Fruit fly (Drosophila melanogaster) whole organism, embryonic: ENCODE data around the gene Chrac-16.

Experiments
- Ada2b ChIP-seq: fragments of 200-800 bp; sonication (Bioruptor generic); IDR thresholded peaks from 2 replicates; pipeline ENCODE4 v1.3.6; 2022; ENCODE audit warnings: missing biosample characterization, missing genetic modification characterization
- B-H2 ChIP-seq: fragments of 200-800 bp; sonication (Bioruptor generic); optimal IDR thresholded peaks from 2 replicates; lab custom pipeline; 2018; ENCODE audit warnings: missing biosample characterization, mild to moderate bottlenecking, missing genetic modification characterization
- CG10209 ChIP-seq: fragments of 200-800 bp; sonication (Bioruptor generic); optimal IDR thresholded peaks from 3 replicates; lab custom pipeline; 2017; ENCODE audit warnings: missing biosample characterization, mild to moderate bottlenecking, missing genetic modification characterization, missing genetic modification reagents
- CG10959 ChIP-seq: fragments of 200-800 bp; sonication (Bioruptor generic); IDR thresholded peaks from 2 replicates; pipeline ENCODE4 v1.3.6; 2022; ENCODE audit warnings: missing biosample characterization, missing genetic modification characterization
- CG11560 ChIP-seq: fragments of 200-800 bp; sonication (Bioruptor generic); IDR thresholded peaks from 3 replicates; pipeline ENCODE4 v1.3.6; 2022; ENCODE audit warnings: missing biosample characterization, missing genetic modification characterization
- CG12219 ChIP-seq: fragments of 200-800 bp; sonication (Bioruptor generic); optimal IDR thresholded peaks from 3 replicates; lab custom pipeline; 2018; ENCODE audit warnings: missing biosample characterization, mild to moderate bottlenecking, missing genetic modification characterization
- CG12236 ChIP-seq: fragments of 200-800 bp; sonication (Bioruptor generic); optimal IDR thresholded peaks from 2 replicates; lab custom pipeline; 2016; ENCODE audit warnings: missing biosample characterization, missing genetic modification characterization
- CG13287 ChIP-seq: fragments of 200-800 bp; sonication (Bioruptor generic); IDR thresholded peaks from 2 replicates; pipeline ENCODE4 v1.3.6; 2022; ENCODE audit warnings: missing biosample characterization, missing genetic modification characterization; ENCODE audit not compliant: partially characterized antibody
- CG13775 ChIP-seq: fragments of 200-800 bp; sonication (Bioruptor generic); optimal IDR thresholded peaks from 3 replicates; lab custom pipeline; 2017; ENCODE audit warnings: missing biosample characterization, mild to moderate bottlenecking, missing genetic modification characterization
- CG16779 ChIP-seq: fragments of 200-800 bp; sonication (Bioruptor generic); IDR thresholded peaks from 2 replicates; pipeline ENCODE4 v1.3.6; 2022; ENCODE audit warnings: missing biosample characterization, missing genetic modification characterization
- CG16813 ChIP-seq: fragments of 200-800 bp; sonication (Bioruptor generic); IDR thresholded peaks from 3 replicates; pipeline ENCODE4 v1.3.6; 2022; ENCODE audit warnings: missing biosample characterization, missing genetic modification characterization; ENCODE audit not compliant: partially characterized antibody
- CG17829 ChIP-seq: fragments of 200-800 bp; optimal IDR thresholded peaks from 2 replicates; lab custom pipeline; 2019; ENCODE audit warnings: missing biosample characterization, mild to moderate bottlenecking, missing genetic modification characterization, moderate library complexity
- CG17912 ChIP-seq: fragments of 200-800 bp; sonication (Bioruptor generic); optimal IDR thresholded peaks from 2 replicates; lab custom pipeline; 2018; ENCODE audit warnings: missing biosample characterization, mild to moderate bottlenecking, missing genetic modification characterization
- CG18262 ChIP-seq: fragments of 200-800 bp; optimal IDR thresholded peaks from 3 replicates; lab custom pipeline; 2019; ENCODE audit warnings: missing biosample characterization, mild to moderate bottlenecking, missing genetic modification characterization, moderate library complexity
- CG2712 ChIP-seq: fragments of 200-800 bp; optimal IDR thresholded peaks from 3 replicates; lab custom pipeline; 2019; ENCODE audit warnings: missing biosample characterization, mild to moderate bottlenecking, missing genetic modification characterization, moderate library complexity
- CG4282 ChIP-seq: fragments of 200-800 bp; sonication (Bioruptor generic); optimal IDR thresholded peaks from 2 replicates; lab custom pipeline; 2016; ENCODE audit warnings: missing biosample characterization, missing genetic modification characterization
- CG5180 ChIP-seq: fragments of 200-800 bp; sonication (Bioruptor generic); optimal IDR thresholded peaks from 3 replicates; lab custom pipeline; 2017; ENCODE audit warnings: missing biosample characterization, missing genetic modification characterization, mild to moderate bottlenecking, moderate library complexity, missing genetic modification reagents
- CG6175 ChIP-seq: fragments of 200-800 bp; sonication (Bioruptor generic); IDR thresholded peaks from 3 replicates; pipeline ENCODE4 v1.3.6; 2022; ENCODE audit warnings: missing biosample characterization, missing genetic modification characterization
- CG6765 ChIP-seq: fragments of 200-800 bp; sonication (Bioruptor generic); optimal IDR thresholded peaks from 3 replicates; lab custom pipeline; 2017; ENCODE audit warnings: missing biosample characterization, mild to moderate bottlenecking, missing genetic modification characterization
- CG6791 ChIP-seq: fragments of 200-800 bp; sonication (Bioruptor generic); IDR thresholded peaks from 3 replicates; pipeline ENCODE4 v1.3.6; 2022; ENCODE audit warnings: missing biosample characterization, missing genetic modification characterization; ENCODE audit not compliant: partially characterized antibody
- Dad ChIP-seq: fragments of 200-800 bp; sonication (Bioruptor generic); optimal IDR thresholded peaks from 3 replicates; lab custom pipeline; 2016; ENCODE audit warnings: missing biosample characterization, missing genetic modification characterization
- Dref ChIP-seq: fragments of 200-800 bp; sonication (Bioruptor generic); IDR thresholded peaks from 2 replicates; pipeline ENCODE4 v1.3.6; 2022; ENCODE audit warnings: missing biosample characterization, missing genetic modification characterization
- HLH4C ChIP-seq: fragments of 200-800 bp; sonication (Bioruptor generic); IDR thresholded peaks from 3 replicates; pipeline ENCODE4 v1.3.6; 2022; ENCODE audit warnings: missing biosample characterization, missing genetic modification characterization; ENCODE audit not compliant: partially characterized antibody
- HmgZ ChIP-seq: fragments of 200-800 bp; sonication (Bioruptor generic); optimal IDR thresholded peaks from 2 replicates; lab custom pipeline; 2018; ENCODE audit warnings: missing biosample characterization, mild to moderate bottlenecking, missing genetic modification characterization
- Lhr ChIP-seq: fragments of 200-800 bp; sonication (Bioruptor generic); optimal IDR thresholded peaks from 3 replicates; lab custom pipeline; 2017; ENCODE audit warnings: mild to moderate bottlenecking, missing biosample characterization, missing genetic modification reagents, missing genetic modification characterization
- Mrtf ChIP-seq: fragments of 200-800 bp; sonication (Bioruptor generic); IDR thresholded peaks from 3 replicates; pipeline ENCODE4 v1.3.6; 2022; ENCODE audit warnings: missing biosample characterization, missing genetic modification characterization
- Myb ChIP-seq: fragments of 200-800 bp; sonication (Bioruptor generic); optimal IDR thresholded peaks from 2 replicates; lab custom pipeline; 2016; ENCODE audit warnings: missing biosample characterization, missing genetic modification characterization
- Nf-YB ChIP-seq: fragments of 200-800 bp; sonication (Bioruptor generic); optimal IDR thresholded peaks from 3 replicates; lab custom pipeline; 2019; ENCODE audit warnings: missing biosample characterization, mild to moderate bottlenecking, missing genetic modification characterization, moderate library complexity
- Poxn ChIP-seq: fragments of 200-800 bp; sonication (Bioruptor generic); IDR thresholded peaks from 2 replicates; pipeline ENCODE4 v1.3.6; 2022; ENCODE audit warnings: missing biosample characterization, missing genetic modification characterization
- Rx ChIP-seq: fragments of 200-800 bp; sonication (Bioruptor generic); IDR thresholded peaks from 2 replicates; pipeline ENCODE4 v1.3.6; 2022; ENCODE audit warnings: missing biosample characterization, missing genetic modification characterization
- Side ChIP-seq: fragments of 200-800 bp; sonication (Bioruptor generic); optimal IDR thresholded peaks from 2 replicates; lab custom pipeline; 2016; ENCODE audit warnings: missing biosample characterization, missing genetic modification characterization
- Sox100B ChIP-seq: fragments of 200-800 bp; sonication (Bioruptor generic); optimal IDR thresholded peaks from 3 replicates; lab custom pipeline; 2018; ENCODE audit warnings: missing biosample characterization, mild to moderate bottlenecking, missing genetic modification characterization
- Sox102F ChIP-seq: fragments of 200-800 bp; sonication (Bioruptor generic); optimal IDR thresholded peaks from 2 replicates; lab custom pipeline; 2018; ENCODE audit warnings: missing biosample characterization, mild to moderate bottlenecking, missing genetic modification characterization, moderate library complexity
- Sry-β ChIP-seq: fragments of 200-800 bp; sonication (Bioruptor generic); optimal IDR thresholded peaks from 2 replicates; lab custom pipeline; 2018; ENCODE audit warnings: missing biosample characterization, mild to moderate bottlenecking, missing genetic modification characterization, moderate library complexity
- ara ChIP-seq: fragments of 200-800 bp; sonication (Bioruptor generic); IDR thresholded peaks from 2 replicates; pipeline ENCODE4 v1.3.6; 2022; ENCODE audit warnings: missing biosample characterization, missing genetic modification characterization
- cas ChIP-seq: fragments of 200-800 bp; sonication (Bioruptor generic); IDR thresholded peaks from 2 replicates; pipeline ENCODE4 v1.3.6; 2022; ENCODE audit warnings: missing biosample characterization, missing genetic modification characterization
- chinmo ChIP-seq: fragments of 200-800 bp; sonication (Bioruptor generic); IDR thresholded peaks from 4 replicates; pipeline ENCODE4 v1.3.6; 2022; ENCODE audit warnings: missing biosample characterization, missing genetic modification characterization; ENCODE audit not compliant: partially characterized antibody
- crc ChIP-seq: fragments of 200-800 bp; sonication (Bioruptor generic); optimal IDR thresholded peaks from 2 replicates; lab custom pipeline; 2016; ENCODE audit warnings: missing biosample characterization, missing genetic modification characterization
- kni ChIP-seq: fragments of 200-800 bp; sonication (Bioruptor generic); optimal IDR thresholded peaks from 3 replicates; lab custom pipeline; 2017; ENCODE audit warnings: mild to moderate bottlenecking, missing biosample characterization, missing genetic modification reagents, missing genetic modification characterization
- knrl ChIP-seq: fragments of 200-800 bp; sonication (Bioruptor generic); IDR thresholded peaks from 3 replicates; pipeline ENCODE4 v1.3.6; 2022; ENCODE audit warnings: missing biosample characterization, missing genetic modification characterization; ENCODE audit not compliant: partially characterized antibody
- nmo ChIP-seq: fragments of 200-800 bp; sonication (Bioruptor generic); optimal IDR thresholded peaks from 2 replicates; lab custom pipeline; 2018; ENCODE audit warnings: missing biosample characterization, mild to moderate bottlenecking, missing genetic modification characterization, moderate library complexity
- otp ChIP-seq: fragments of 200-800 bp; sonication (Bioruptor generic); IDR thresholded peaks from 3 replicates; pipeline ENCODE4, ENCODE4 v1.3.6; 2022; ENCODE audit warnings: missing biosample characterization, missing genetic modification characterization
- pita ChIP-seq: fragments of 200-800 bp; sonication (Bioruptor generic); optimal IDR thresholded peaks from 2 replicates; lab custom pipeline; 2017; ENCODE audit warnings: missing biosample characterization, mild to moderate bottlenecking, missing genetic modification characterization
- ro ChIP-seq: fragments of 200-800 bp; sonication (Bioruptor generic); IDR thresholded peaks from 2 replicates; pipeline ENCODE4 v1.3.6; 2022; ENCODE audit warnings: missing biosample characterization, missing genetic modification characterization
- sna ChIP-seq: fragments of 200-800 bp; sonication (Bioruptor generic); IDR thresholded peaks from 2 replicates; pipeline ENCODE4 v1.3.6; 2022; ENCODE audit warnings: missing biosample characterization, missing genetic modification characterization; ENCODE audit not compliant: partially characterized antibody
- tio ChIP-seq: fragments of 200-800 bp; sonication (Bioruptor generic); optimal IDR thresholded peaks from 2 replicates; lab custom pipeline; 2017; ENCODE audit warnings: missing biosample characterization, missing genetic modification characterization, inconsistent platforms
- twi ChIP-seq: fragments of 200-800 bp; optimal IDR thresholded peaks from 2 replicates; lab custom pipeline; 2019; ENCODE audit warnings: missing biosample characterization, mild to moderate bottlenecking, missing genetic modification characterization, moderate library complexity
- wek ChIP-seq: fragments of 200-800 bp; sonication (Bioruptor generic); optimal IDR thresholded peaks from 3 replicates; lab custom pipeline; 2018; ENCODE audit warnings: missing biosample characterization, mild to moderate bottlenecking, missing genetic modification characterization, moderate library complexity

The Chrac-16 gene

DNA sequence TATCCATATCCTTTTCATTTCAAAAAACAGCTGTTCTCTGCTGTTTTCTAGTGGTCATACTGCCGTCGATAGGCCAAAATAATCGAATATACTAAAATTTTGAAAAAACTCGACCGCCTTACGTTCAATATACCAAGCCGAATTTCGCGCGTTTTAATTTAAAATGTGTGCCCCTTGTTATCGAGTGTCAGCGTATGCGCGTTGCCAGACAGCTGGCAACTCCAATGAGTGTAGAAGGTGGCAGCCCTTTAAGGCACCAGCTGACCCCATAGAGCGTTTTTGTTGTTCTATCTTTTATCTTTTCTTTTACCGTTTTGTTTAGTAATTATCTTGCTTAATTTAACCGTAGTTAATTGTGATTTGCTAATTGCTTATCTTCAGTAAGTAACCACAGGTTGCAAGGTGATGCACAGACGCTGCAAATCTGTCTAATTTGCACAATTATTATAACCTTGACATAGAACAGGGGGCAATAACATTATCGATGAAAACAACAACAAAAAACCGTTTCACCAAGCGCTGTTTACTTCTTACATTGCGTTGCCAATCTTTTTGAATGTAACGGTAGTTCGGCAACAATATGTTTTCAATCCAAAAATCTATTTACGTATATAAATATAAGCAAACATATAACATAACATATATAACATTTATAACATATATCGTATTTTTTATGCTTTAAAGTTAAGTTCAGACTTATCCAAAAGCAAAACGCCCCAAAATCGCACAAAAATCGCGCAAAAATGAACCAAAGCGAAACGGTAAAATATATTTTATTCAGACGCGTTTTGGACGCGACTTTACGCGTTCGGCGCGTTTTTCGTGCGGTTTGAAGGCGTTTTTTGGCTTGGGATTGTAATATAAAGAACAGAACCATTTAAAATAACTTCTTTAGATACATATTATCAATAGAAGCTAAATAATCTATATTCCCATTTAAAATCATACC lies 5.3 kb downstream of the Chrac-16 start, which contains the start of the genes CG1492 and regucalcin (continued):
- TF ChIP-seq Dad (GFP tag; lab: Kevin White, UChicago): peak; percentile 9
- 0 out of 3 replicates have a peak, but pooled peaks have one; percentile 22 for TF ChIP-seq CG6791 (GFP tag; lab: Robert Waterston, UW)
- TF ChIP-seq kni: no peak
- TF ChIP-seq Sox100B (GFP tag; lab: Kevin White, UChicago): no peak
- TF ChIP-seq pita: no peak
- no peak for TF ChIP-seq cas
- TF ChIP-seq Poxn: no peak
- TF ChIP-seq HmgZ (tag; lab: Kevin White, UChicago): peak; percentile 67
- TF ChIP-seq CG10959: no peak
- peak; percentile 49; the same call in 2 of the 3 replicates for TF ChIP-seq knrl (GFP tag; lab: Robert Waterston, UW)
- TF ChIP-seq ara (GFP tag; lab: Robert Waterston, UW): no peak
- TF ChIP-seq Rx (GFP tag; lab: Robert Waterston, UW): no peak
- 0 out of 4 replicates have a peak, but pooled peaks have one; percentile 42 for TF ChIP-seq chinmo (GFP tag; lab: Robert Waterston, UW)
- TF ChIP-seq Sry-β (GFP tag; lab: Kevin White, UChicago): no peak
- no peak for TF ChIP-seq CG10209 (GFP tag; lab: Kevin White, UChicago)
- TF ChIP-seq nmo (GFP tag; lab: Kevin White, UChicago): peak; percentile 21
- TF ChIP-seq sna: no peak
- 0 out of 3 replicates have a peak, but pooled peaks have one; percentile 42 for TF ChIP-seq HLH4C (GFP tag; lab: Robert Waterston, UW)
- no peak for TF ChIP-seq CG4282 (GFP tag; lab: Kevin White, UChicago)
- TF ChIP-seq CG2712 (tag; lab: Kevin White, UChicago): peak; percentile 12
- no peak for TF ChIP-seq CG12219
- no peak for TF ChIP-seq Side (GFP tag; lab: Kevin White, UChicago)
- TF ChIP-seq CG12236 (GFP tag; lab: Kevin White, UChicago): no peak
- no peak for TF ChIP-seq wek (GFP tag; lab: Kevin White, UChicago)
- peak; percentile 59 for TF ChIP-seq CG13287 (GFP tag; lab: Robert Waterston, UW)
- no peak for TF ChIP-seq otp
- no peak for TF ChIP-seq twi (tag; lab: Kevin White, UChicago)
- no peak for TF ChIP-seq CG17829 (tag; lab: Kevin White, UChicago)
- TF ChIP-seq ro (GFP tag; lab: Robert Waterston, UW): no peak
- peak; percentile 54; the same call in 2 of the 3 replicates for TF ChIP-seq CG16813 (GFP tag; lab: Robert Waterston, UW)
- TF ChIP-seq Nf-YB: no peak
- TF ChIP-seq B-H2 (GFP tag; lab: Kevin White, UChicago): no peak
- TF ChIP-seq crc: no peak
- no peak for TF ChIP-seq CG6175 (GFP tag; lab: Robert Waterston, UW)
- no peak for TF ChIP-seq CG18262 (tag; lab: Kevin White, UChicago)
- TF ChIP-seq Myb (GFP tag; lab: Kevin White, UChicago): peak; percentile 89
- no peak for TF ChIP-seq tio (GFP tag; lab: Kevin White, UChicago)
- no peak for TF ChIP-seq CG16779 (GFP tag; lab: Robert Waterston, UW)
- no peak for TF ChIP-seq CG17912 (GFP tag; lab: Kevin White, UChicago)
- TF ChIP-seq Dref (GFP tag; lab: Robert Waterston, UW): peak; percentile 85
- no peak for TF ChIP-seq Sox102F (GFP tag; lab: Kevin White, UChicago)
- no peak for TF ChIP-seq CG5180
- peak; percentile 10 for TF ChIP-seq Lhr
- no peak for TF ChIP-seq Ada2b (GFP tag; lab: Robert Waterston, UW)
- no peak for TF ChIP-seq CG13775 (GFP tag; lab: Kevin White, UChicago)
- peak; percentile 99 for TF ChIP-seq CG11560 (tag; lab: Robert Waterston, UW)
- no peak for TF ChIP-seq CG6765 (GFP tag; lab: Kevin White, UChicago)
- no peak for TF ChIP-seq Mrtf (GFP tag; lab: Robert Waterston, UW)
